Worm (Caenorhabditis elegans) whole organism, L4/young adult: ENCODE results near the gene Y94H6A.10.

Experiments
- W03F9.2 ChIP-seq: fragments of 150-350 bp; optimal IDR thresholded peaks from 2 replicates; lab custom pipeline; 2014; ENCODE audit warnings: missing biosample characterization, missing genetic modification characterization
- dao-5 ChIP-seq: sonication (generic microtip); optimal IDR thresholded peaks from 2 replicates; lab custom pipeline; 2016; ENCODE audit warnings: missing genotype, missing genetic modification characterization, moderate library complexity, missing compliant biosample characterization
- him-1 ChIP-seq: sonication (generic microtip); optimal IDR thresholded peaks from 2 replicates; lab custom pipeline; 2016; ENCODE audit warnings: missing genotype, missing genetic modification reagents, missing genetic modification characterization, missing compliant biosample characterization

DNA sequence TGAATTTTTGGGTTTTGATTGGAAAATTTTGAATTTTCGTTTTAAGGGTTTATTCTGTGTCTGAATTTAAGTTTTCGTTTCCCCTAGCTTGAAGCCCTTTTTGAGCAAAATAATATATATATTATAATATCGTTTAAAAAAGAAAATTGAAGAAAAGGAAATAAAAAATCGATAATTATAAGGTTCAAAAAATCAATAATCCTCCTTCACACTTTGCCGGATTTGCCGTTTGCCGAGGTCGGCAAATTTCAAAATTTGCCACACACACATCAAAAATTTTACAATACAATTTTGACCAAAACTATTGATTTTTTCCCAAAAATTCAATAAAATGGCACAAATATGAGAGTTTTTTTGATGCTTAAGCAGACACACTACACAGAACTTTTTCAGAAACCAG lies 26.1 kb upstream of the Y94H6A.10 start:
- TF ChIP-seq him-1 (tag; lab: Kevin White, UChicago) (no peak), dao-5 (tag; lab: Kevin White, UChicago) (no peak), W03F9.2 (no peak)
